Fruit fly (Drosophila melanogaster) Kc167 (cell line): ENCODE data around the gene CG33489.

Source experiments
- h ChIP-seq: fragments of >200 bp; optimal IDR thresholded peaks from 3 replicates; lab custom pipeline; 2018; ENCODE audit warnings: missing external identifiers
- insv ChIP-seq: fragments of >200 bp; optimal IDR thresholded peaks from 3 replicates; lab custom pipeline; 2018; ENCODE audit warnings: missing external identifiers
- psq ChIP-seq: fragments of >200 bp; optimal IDR thresholded peaks from 2 replicates; lab custom pipeline; 2017; ENCODE audit warnings: missing external identifiers
- ttk ChIP-seq: sonication (Bioruptor generic); optimal IDR thresholded peaks from 2 replicates; lab custom pipeline; 2017; ENCODE audit warnings: missing external identifiers

- TF ChIP-seq ttk (lab: Kevin White, UChicago) (no peak), insv (lab: Kevin White, UChicago) (no peak), h (lab: Kevin White, UChicago) (no peak), psq (lab: Kevin White, UChicago) (no peak)
Observed at dm6 chr3L:11548009-11548408, 28.8 kb downstream of the CG33489 start.
